Fruit fly (Drosophila melanogaster) whole organism, embryonic: ENCODE measurements around the gene CG7272.

Source experiments
- Bgb ChIP-seq: fragments of 200-800 bp; sonication (Bioruptor generic); IDR thresholded peaks from 2 replicates; pipeline ENCODE4 v1.3.6; 2022; ENCODE audit warnings: missing biosample characterization, missing genetic modification characterization; ENCODE audit not compliant: partially characterized antibody
- CG10979 ChIP-seq: fragments of 200-800 bp; sonication (Bioruptor generic); optimal IDR thresholded peaks from 2 replicates; lab custom pipeline; 2018; ENCODE audit warnings: missing biosample characterization, mild to moderate bottlenecking, missing genetic modification characterization, moderate library complexity
- CG11723 ChIP-seq: fragments of 200-800 bp; sonication (Bioruptor generic); optimal IDR thresholded peaks from 2 replicates; lab custom pipeline; 2017; ENCODE audit warnings: missing biosample characterization, mild to moderate bottlenecking, missing genetic modification characterization
- CG12155 ChIP-seq: fragments of 200-800 bp; sonication (Bioruptor generic); optimal IDR thresholded peaks from 3 replicates; lab custom pipeline; 2016; ENCODE audit warnings: missing biosample characterization, missing genetic modification characterization
- CG13123 ChIP-seq: fragments of 200-800 bp; sonication (Bioruptor generic); optimal IDR thresholded peaks from 2 replicates; lab custom pipeline; 2016; ENCODE audit warnings: missing biosample characterization, missing genetic modification characterization
- CG15011 ChIP-seq: fragments of 200-800 bp; sonication (Bioruptor generic); optimal IDR thresholded peaks from 3 replicates; lab custom pipeline; 2018; ENCODE audit warnings: missing biosample characterization, mild to moderate bottlenecking, missing genetic modification characterization
- CG1603 ChIP-seq: fragments of 200-800 bp; sonication (Bioruptor generic); optimal IDR thresholded peaks from 2 replicates; lab custom pipeline; 2019; ENCODE audit warnings: missing biosample characterization, mild to moderate bottlenecking, missing genetic modification characterization, moderate library complexity
- CG2116 ChIP-seq: fragments of 200-800 bp; sonication (Bioruptor generic); optimal IDR thresholded peaks from 3 replicates; lab custom pipeline; 2018; ENCODE audit warnings: missing biosample characterization, mild to moderate bottlenecking, missing genetic modification characterization
- CG2712 ChIP-seq: fragments of 200-800 bp; optimal IDR thresholded peaks from 3 replicates; lab custom pipeline; 2019; ENCODE audit warnings: missing biosample characterization, mild to moderate bottlenecking, missing genetic modification characterization, moderate library complexity
- CG31365 ChIP-seq: fragments of 200-800 bp; sonication (Bioruptor generic); optimal IDR thresholded peaks from 2 replicates; lab custom pipeline; 2018; ENCODE audit warnings: missing biosample characterization, mild to moderate bottlenecking, missing genetic modification characterization
- CG3163 ChIP-seq: fragments of 200-800 bp; sonication (Bioruptor generic); optimal IDR thresholded peaks from 3 replicates; lab custom pipeline; 2016; ENCODE audit warnings: missing biosample characterization, missing genetic modification characterization
- CG32532 ChIP-seq: fragments of 200-800 bp; sonication (Bioruptor generic); IDR thresholded peaks from 2 replicates; pipeline ENCODE4 v1.3.6; 2022; ENCODE audit warnings: missing biosample characterization, missing genetic modification characterization
- CG42726 ChIP-seq: fragments of 200-800 bp; sonication (Bioruptor generic); IDR thresholded peaks from 2 replicates; pipeline ENCODE4 v1.3.6; 2022; ENCODE audit warnings: missing biosample characterization, missing genetic modification characterization; ENCODE audit not compliant: partially characterized antibody
- CHES-1-like ChIP-seq: fragments of 200-800 bp; sonication (Bioruptor generic); optimal IDR thresholded peaks from 2 replicates; lab custom pipeline; 2016; ENCODE audit warnings: missing biosample characterization, missing genetic modification characterization
- Dek ChIP-seq: fragments of 200-800 bp; sonication (Bioruptor generic); optimal IDR thresholded peaks from 3 replicates; lab custom pipeline; 2019; ENCODE audit warnings: missing biosample characterization, mild to moderate bottlenecking, missing genetic modification characterization, moderate library complexity
- Dll ChIP-seq: fragments of 200-800 bp; sonication (Bioruptor generic); IDR thresholded peaks from 4 replicates; pipeline ENCODE4 v1.3.6; 2022; ENCODE audit warnings: missing biosample characterization, missing genetic modification characterization; ENCODE audit not compliant: partially characterized antibody
- Ets97D ChIP-seq: fragments of 200-800 bp; sonication (Bioruptor generic); optimal IDR thresholded peaks from 3 replicates; lab custom pipeline; 2016; ENCODE audit warnings: missing biosample characterization, missing genetic modification characterization
- Fer3 ChIP-seq: fragments of 200-800 bp; sonication (Bioruptor generic); optimal IDR thresholded peaks from 2 replicates; lab custom pipeline; 2018; ENCODE audit warnings: missing biosample characterization, mild to moderate bottlenecking, missing genetic modification characterization, moderate library complexity
- GATAe ChIP-seq: fragments of 200-800 bp; sonication (Bioruptor generic); conservative IDR thresholded peaks from 2 replicates; pipeline ENCODE4 v1.3.6; 2022; ENCODE audit warnings: missing biosample characterization, missing genetic modification characterization
- Gug ChIP-seq: fragments of 200-800 bp; sonication (Bioruptor generic); IDR thresholded peaks from 4 replicates; pipeline ENCODE4 v1.3.6; 2022; ENCODE audit warnings: missing biosample characterization, missing genetic modification characterization
- Hsf ChIP-seq: fragments of 200-800 bp; sonication (Bioruptor generic); optimal IDR thresholded peaks from 3 replicates; lab custom pipeline; 2016; ENCODE audit warnings: missing biosample characterization, missing genetic modification characterization
- MESR4 ChIP-seq: fragments of 200-800 bp; sonication (Bioruptor generic); optimal IDR thresholded peaks from 2 replicates; lab custom pipeline; 2018; ENCODE audit warnings: missing biosample characterization, mild to moderate bottlenecking, missing genetic modification characterization, moderate library complexity
- NFAT ChIP-seq: fragments of 200-800 bp; sonication (Bioruptor generic); IDR thresholded peaks from 2 replicates; pipeline ENCODE4 v1.3.6; 2022; ENCODE audit warnings: missing biosample characterization, missing genetic modification characterization
- Oaz ChIP-seq: fragments of 200-800 bp; sonication (Bioruptor generic); IDR thresholded peaks from 2 replicates; pipeline ENCODE4 v1.3.6; 2022; ENCODE audit warnings: missing biosample characterization, missing genetic modification characterization
- TFAM ChIP-seq: fragments of 200-800 bp; sonication (Bioruptor generic); optimal IDR thresholded peaks from 2 replicates; lab custom pipeline; 2017; ENCODE audit warnings: missing biosample characterization, missing genetic modification characterization, inconsistent platforms
- ac ChIP-seq: fragments of 200-800 bp; sonication (Bioruptor generic); optimal IDR thresholded peaks from 3 replicates; lab custom pipeline; 2017; ENCODE audit warnings: missing biosample characterization, mild to moderate bottlenecking, missing genetic modification characterization
- aop ChIP-seq: fragments of 200-800 bp; sonication (Bioruptor generic); IDR thresholded peaks from 2 replicates; pipeline ENCODE4 v1.3.6; 2022; ENCODE audit warnings: missing biosample characterization, missing genetic modification characterization
- bcd ChIP-seq: fragments of 200-800 bp; sonication (Bioruptor generic); optimal IDR thresholded peaks from 2 replicates; lab custom pipeline; 2017; ENCODE audit warnings: missing biosample characterization, mild to moderate bottlenecking, missing genetic modification characterization
- ci ChIP-seq: fragments of 200-800 bp; sonication (Bioruptor generic); IDR thresholded peaks from 3 replicates; pipeline ENCODE4 v1.3.6; 2022; ENCODE audit warnings: missing biosample characterization, missing genetic modification characterization
- croc ChIP-seq: fragments of 200-800 bp; sonication (Bioruptor generic); conservative IDR thresholded peaks from 3 replicates; pipeline ENCODE4 v1.3.6; 2022; ENCODE audit warnings: missing biosample characterization, missing genetic modification characterization
- dm ChIP-seq: fragments of 200-800 bp; sonication (Bioruptor generic); optimal IDR thresholded peaks from 3 replicates; lab custom pipeline; 2016; ENCODE audit warnings: missing biosample characterization, missing genetic modification characterization
- ewg ChIP-seq: fragments of 200-800 bp; sonication (Bioruptor generic); optimal IDR thresholded peaks from 3 replicates; lab custom pipeline; 2017; ENCODE audit warnings: mild to moderate bottlenecking, missing biosample characterization, missing genetic modification reagents, missing genetic modification characterization
- gce ChIP-seq: fragments of 200-800 bp; sonication (Bioruptor generic); IDR thresholded peaks from 3 replicates; pipeline ENCODE4 v1.3.6; 2022; ENCODE audit warnings: missing biosample characterization, missing genetic modification characterization
- her ChIP-seq: fragments of 200-800 bp; sonication (Bioruptor generic); optimal IDR thresholded peaks from 2 replicates; lab custom pipeline; 2016; ENCODE audit warnings: missing biosample characterization, missing genetic modification characterization
- hkb ChIP-seq, 2 experiments: fragments of 200-800 bp in 1 of 2; fragments of >200 bp in 1 of 2; sonication (Bioruptor generic) in 1 of 2; IDR thresholded peaks in 1 of 2; optimal IDR thresholded peaks in 1 of 2; 2 replicates each; pipeline versions ENCODE4 v1.3.6 to Lab custom; 2017 to 2022; ENCODE audit warnings: missing biosample characterization in 1 of 2, missing genetic modification characterization in 1 of 2
- knrl ChIP-seq: fragments of 200-800 bp; sonication (Bioruptor generic); IDR thresholded peaks from 3 replicates; pipeline ENCODE4 v1.3.6; 2022; ENCODE audit warnings: missing biosample characterization, missing genetic modification characterization; ENCODE audit not compliant: partially characterized antibody
- lola ChIP-seq, 3 experiments: fragments of >200 bp in 2 of 3; fragments of 200-800 bp in 1 of 3; sonication (Bioruptor generic) in 1 of 3; optimal IDR thresholded peaks; 2 replicates each; lab custom pipeline; 2017 to 2019; ENCODE audit warnings: missing biosample characterization in 3 of 3, missing genetic modification characterization in 3 of 3, mild to moderate bottlenecking in 1 of 3, moderate library complexity in 1 of 3
- prd ChIP-seq, 3 experiments: fragments of >200 bp in 2 of 3; fragments of 200-800 bp in 1 of 3; sonication (Bioruptor generic) in 1 of 3; optimal IDR thresholded peaks in 2 of 3; IDR thresholded peaks in 1 of 3; 2 replicates in 2 of 3; 3 replicates in 1 of 3; pipeline versions ENCODE4 v1.3.6 to Lab custom; 2017 to 2022; ENCODE audit warnings: missing biosample characterization in 1 of 3, missing genetic modification characterization in 1 of 3
- run ChIP-seq: fragments of 200-800 bp; sonication (Bioruptor generic); optimal IDR thresholded peaks from 3 replicates; lab custom pipeline; 2018; ENCODE audit warnings: missing biosample characterization, mild to moderate bottlenecking, missing genetic modification characterization
- schlank ChIP-seq: fragments of 200-800 bp; sonication (Bioruptor generic); optimal IDR thresholded peaks from 2 replicates; lab custom pipeline; 2018; ENCODE audit warnings: missing biosample characterization, mild to moderate bottlenecking, missing genetic modification characterization
- sd ChIP-seq: fragments of 200-800 bp; sonication (Bioruptor generic); optimal IDR thresholded peaks from 3 replicates; lab custom pipeline; 2018; ENCODE audit warnings: missing biosample characterization, mild to moderate bottlenecking, missing genetic modification characterization, moderate library complexity
- seq ChIP-seq: fragments of 200-800 bp; sonication (Bioruptor generic); IDR thresholded peaks from 2 replicates; pipeline ENCODE4 v1.3.6; 2022; ENCODE audit warnings: missing biosample characterization, missing genetic modification characterization
- slbo ChIP-seq: fragments of 200-800 bp; sonication (Bioruptor generic); IDR thresholded peaks from 2 replicates; pipeline ENCODE4 v1.3.6; 2022; ENCODE audit warnings: missing biosample characterization, missing genetic modification characterization
- slp2 ChIP-seq: fragments of 200-800 bp; sonication (Bioruptor generic); optimal IDR thresholded peaks from 2 replicates; lab custom pipeline; 2016; ENCODE audit warnings: missing biosample characterization, missing genetic modification characterization
- stc ChIP-seq: fragments of 200-800 bp; sonication (Bioruptor generic); IDR thresholded peaks from 2 replicates; pipeline ENCODE4 v1.3.6; 2022; ENCODE audit warnings: missing biosample characterization, missing genetic modification characterization
- tup ChIP-seq: fragments of 200-800 bp; sonication (Bioruptor generic); optimal IDR thresholded peaks from 2 replicates; lab custom pipeline; 2016; ENCODE audit warnings: missing biosample characterization, mild to moderate bottlenecking, missing genetic modification characterization, moderate library complexity
- tx ChIP-seq: fragments of 200-800 bp; sonication (Bioruptor generic); optimal IDR thresholded peaks from 2 replicates; lab custom pipeline; 2016; ENCODE audit warnings: missing biosample characterization, missing genetic modification characterization
- zfh2 ChIP-seq: fragments of 200-800 bp; sonication (Bioruptor generic); optimal IDR thresholded peaks from 2 replicates; lab custom pipeline; 2016; ENCODE audit warnings: missing biosample characterization, missing genetic modification characterization

The CG7272 gene

DNA sequence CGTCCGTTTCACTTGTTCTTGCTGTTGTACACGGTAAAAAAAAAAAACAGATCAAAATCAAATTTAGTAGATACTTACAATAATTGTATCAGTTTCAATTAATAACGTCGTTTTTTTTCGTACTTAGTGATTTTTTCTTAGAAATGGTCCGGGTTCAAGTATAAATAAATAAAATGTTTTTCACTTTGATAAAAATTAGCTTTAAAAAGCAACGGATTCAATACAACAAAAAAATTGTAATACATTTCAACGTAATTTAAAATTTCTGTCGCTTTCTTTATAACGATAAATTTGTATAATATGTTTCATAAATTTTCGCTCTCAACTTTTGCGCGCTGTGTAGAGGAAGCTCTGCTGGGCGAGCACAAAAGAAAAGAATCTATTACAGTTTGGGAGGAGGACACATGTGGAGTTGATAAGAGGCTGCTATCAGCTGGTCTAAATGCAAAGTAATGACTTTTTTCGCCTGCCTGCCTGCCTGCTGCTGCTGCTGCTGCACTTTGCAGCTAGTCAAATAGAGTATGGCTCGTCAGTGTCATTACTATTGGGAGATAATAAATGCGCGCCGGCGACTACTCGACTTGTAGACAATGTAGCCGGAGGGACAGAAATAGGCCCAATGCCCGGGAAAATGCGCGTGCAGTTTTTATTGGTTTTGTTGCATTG lies 37.3 kb downstream of the CG7272 start (continued):
- peak; percentile 32 for TF ChIP-seq slp2 (GFP tag; lab: Kevin White, UChicago)
- no peak for TF ChIP-seq prd (optimal IDR thresholded peaks at IDR 0.05; lab: Kevin White, UChicago)
- peak; percentile 73; the same call in 2 of the 3 replicates for TF ChIP-seq prd (GFP tag; IDR thresholded peaks at IDR 0.05; lab: Robert Waterston, UW)
- no peak for TF ChIP-seq CG3163 (GFP tag; lab: Kevin White, UChicago)
- TF ChIP-seq croc, result peak; percentile 21; the same call in 1 of the 3 replicates
- TF ChIP-seq tup (GFP tag; lab: Kevin White, UChicago), result no peak
- no peak for TF ChIP-seq ac (GFP tag; lab: Kevin White, UChicago)
- TF ChIP-seq CG32532, result no peak; the same call in 1 of the 2 replicates
- TF ChIP-seq CG42726 (GFP tag; lab: Robert Waterston, UW), result no peak
- TF ChIP-seq CG12155 (GFP tag; lab: Kevin White, UChicago), result peak; percentile 54
- peak; percentile 9 for TF ChIP-seq dm (GFP tag; lab: Kevin White, UChicago)
- TF ChIP-seq Fer3 (tag; lab: Kevin White, UChicago), result peak; percentile 54
- TF ChIP-seq slbo (GFP tag; lab: Robert Waterston, UW), result peak; percentile 57; the same call in 1 of the 2 replicates
- no peak for TF ChIP-seq TFAM (GFP tag; lab: Kevin White, UChicago)
- TF ChIP-seq CG11723, result peak; percentile 15
- no peak for TF ChIP-seq MESR4 (GFP tag; lab: Kevin White, UChicago)
- no peak for TF ChIP-seq Dll (GFP tag; lab: Robert Waterston, UW)
- TF ChIP-seq ci, result no peak
- TF ChIP-seq CG15011, result peak; percentile 55
- peak; percentile 22 for TF ChIP-seq tx (GFP tag; lab: Kevin White, UChicago)
- no peak for TF ChIP-seq Bgb (GFP tag; lab: Robert Waterston, UW)
- TF ChIP-seq CG13123 (GFP tag; lab: Kevin White, UChicago), result no peak
- TF ChIP-seq hkb (optimal IDR thresholded peaks at IDR 0.05; lab: Kevin White, UChicago), result no peak
- TF ChIP-seq hkb (GFP tag; IDR thresholded peaks at IDR 0.05; lab: Robert Waterston, UW), result 0 out of 2 replicates have a peak, but pooled peaks have one; percentile 54
- no peak for TF ChIP-seq Oaz (GFP tag; lab: Robert Waterston, UW)
- peak; percentile 43 for TF ChIP-seq Dek (tag; lab: Kevin White, UChicago)
- no peak for TF ChIP-seq CG31365 (tag; lab: Kevin White, UChicago)
- peak; percentile 26 for TF ChIP-seq zfh2
- TF ChIP-seq run (tag; lab: Kevin White, UChicago), result peak; percentile 3
- TF ChIP-seq CG1603, result no peak
- TF ChIP-seq her (GFP tag; lab: Kevin White, UChicago), result peak; percentile 4
- no peak for TF ChIP-seq knrl
- TF ChIP-seq aop (GFP tag; lab: Robert Waterston, UW), result no peak
- peak; percentile 4 for TF ChIP-seq sd (tag; lab: Kevin White, UChicago)
- peak in 1 of 3 experiments; percentile 76 for TF ChIP-seq lola (GFP tag; optimal IDR thresholded peaks at IDR 0.05; lab: Kevin White, UChicago)
- TF ChIP-seq CHES-1-like, result peak; percentile 7
- TF ChIP-seq Gug (GFP tag; lab: Robert Waterston, UW), result 0 out of 4 replicates have a peak, but pooled peaks have one; percentile 14
- peak; percentile 76 for TF ChIP-seq CG10979 (tag; lab: Kevin White, UChicago)
- peak; percentile 14 for TF ChIP-seq CG2116 (GFP tag; lab: Kevin White, UChicago)
- peak; percentile 35; the same call in 1 of the 3 replicates for TF ChIP-seq gce (GFP tag; lab: Robert Waterston, UW)
- peak; percentile 66 for TF ChIP-seq bcd (GFP tag; lab: Kevin White, UChicago)
- no peak for TF ChIP-seq schlank (tag; lab: Kevin White, UChicago)
- TF ChIP-seq Hsf (GFP tag; lab: Kevin White, UChicago), result peak; percentile 67
- peak; percentile 62 for TF ChIP-seq seq (GFP tag; lab: Robert Waterston, UW)
- peak; percentile 80 for TF ChIP-seq CG2712 (tag; lab: Kevin White, UChicago)
- peak; percentile 50 for TF ChIP-seq ewg
- no peak for TF ChIP-seq Ets97D (GFP tag; lab: Kevin White, UChicago)
- TF ChIP-seq stc (GFP tag; lab: Robert Waterston, UW), result peak; percentile 62
- TF ChIP-seq NFAT (GFP tag; lab: Robert Waterston, UW), result no peak
- no peak for TF ChIP-seq GATAe
